Worm (Caenorhabditis elegans): ENCODE measurements around the gene clec-54.
A peak's percentile ranks its signal among the peaks of the same experiment; 100 is the strongest.

The clec-54 gene

ce11 chrV:14443471-14444015, 33.2 kb upstream of the clec-54 start:
- TF ChIP-seq ztf-23 (GFP tag; IDR thresholded peaks at IDR 0.05): peak; percentile 63
- 0 out of 2 replicates have a peak, but pooled peaks have one; percentile 14 for TF ChIP-seq tab-1 (GFP tag; IDR thresholded peaks at IDR 0.05)

- TF ChIP-seq flt-1 (GFP tag; IDR thresholded peaks at IDR 0.05) (no peak), ref-1 (GFP tag; conservative IDR thresholded peaks at IDR 0.05) (no peak), ztf-23 (GFP tag; IDR thresholded peaks at IDR 0.05) (no peak), med-1 (GFP tag; optimal IDR thresholded peaks at IDR 0.05; ENCODE audit: insufficient read depth) (no peak), klf-2 (GFP tag; conservative IDR thresholded peaks at IDR 0.05) (no peak), cog-1 (tag; optimal IDR thresholded peaks at IDR 0.05) (no peak), tab-1 (GFP tag; IDR thresholded peaks at IDR 0.05) (no peak), ztf-29 (GFP tag; IDR thresholded peaks at IDR 0.05) (no peak), T22C8.4 (GFP tag; IDR thresholded peaks at IDR 0.05) (no peak)
Observed at ce11 chrV:14446453-14446852, 30.2 kb upstream of the clec-54 start.

ce11 chrV:14447240-14447763, 29.4 kb upstream of the clec-54 start, which contains the start of the genes dlat-1 and fntb-1:
dlat-1 (minus strand) TSS chrV:14447290.
fntb-1 (plus strand) TSS chrV:14447651.
- TF ChIP-seq tab-1 (GFP tag; IDR thresholded peaks at IDR 0.05): no peak
- no peak for TF ChIP-seq klf-2 (GFP tag; conservative IDR thresholded peaks at IDR 0.05)
- TF ChIP-seq flt-1 (GFP tag; IDR thresholded peaks at IDR 0.05): no peak
- TF ChIP-seq cog-1 (tag; optimal IDR thresholded peaks at IDR 0.05): no peak
- no peak for TF ChIP-seq med-1 (GFP tag; optimal IDR thresholded peaks at IDR 0.05; ENCODE audit: insufficient read depth)
- TF ChIP-seq ztf-29 (GFP tag; IDR thresholded peaks at IDR 0.05): no peak
- TF ChIP-seq T22C8.4 (GFP tag; IDR thresholded peaks at IDR 0.05): no peak

ce11 chrV:14448669-14449068, 28.0 kb upstream of the clec-54 start:
- TF ChIP-seq T22C8.4 (GFP tag; IDR thresholded peaks at IDR 0.05): no peak

- TF ChIP-seq ztf-29 (GFP tag; IDR thresholded peaks at IDR 0.05) (no peak), T22C8.4 (GFP tag; IDR thresholded peaks at IDR 0.05) (no peak), ztf-23 (GFP tag; IDR thresholded peaks at IDR 0.05) (no peak), ref-1 (GFP tag; conservative IDR thresholded peaks at IDR 0.05) (no peak), med-1 (GFP tag; optimal IDR thresholded peaks at IDR 0.05; ENCODE audit: insufficient read depth) (no peak), cog-1 (tag; optimal IDR thresholded peaks at IDR 0.05) (no peak)
Observed at ce11 chrV:14449397-14449796, 27.3 kb upstream of the clec-54 start, which contains the start of gene F23B12.7. F23B12.7 (plus strand) TSS chrV:14449697.

ce11 chrV:14456626-14457025, 20.1 kb upstream of the clec-54 start, which contains the start of gene bmk-1:
bmk-1 (minus strand) TSS chrV:14456984.
- TF ChIP-seq ref-1 (GFP tag; conservative IDR thresholded peaks at IDR 0.05) (no peak), ztf-29 (GFP tag; IDR thresholded peaks at IDR 0.05) (no peak), cog-1 (tag; optimal IDR thresholded peaks at IDR 0.05) (no peak), flt-1 (GFP tag; IDR thresholded peaks at IDR 0.05) (no peak), ztf-23 (GFP tag; IDR thresholded peaks at IDR 0.05) (no peak), med-1 (GFP tag; optimal IDR thresholded peaks at IDR 0.05; ENCODE audit: insufficient read depth) (no peak), klf-2 (GFP tag; conservative IDR thresholded peaks at IDR 0.05) (no peak), T22C8.4 (GFP tag; IDR thresholded peaks at IDR 0.05) (no peak)

ce11 chrV:14457070-14457469, 19.6 kb upstream of the clec-54 start, which contains the start of gene coh-3:
coh-3 (plus strand) TSS chrV:14457422.
- TF ChIP-seq klf-2 (GFP tag; conservative IDR thresholded peaks at IDR 0.05): no peak

ce11 chrV:14460122-14460521, 16.6 kb upstream of the clec-54 start:
- TF ChIP-seq T22C8.4 (GFP tag; IDR thresholded peaks at IDR 0.05): no peak
- no peak for TF ChIP-seq ref-1 (GFP tag; conservative IDR thresholded peaks at IDR 0.05)
- no peak for TF ChIP-seq med-1 (GFP tag; optimal IDR thresholded peaks at IDR 0.05; ENCODE audit: insufficient read depth)
- no peak for TF ChIP-seq ztf-29 (GFP tag; IDR thresholded peaks at IDR 0.05)
- TF ChIP-seq cog-1 (tag; optimal IDR thresholded peaks at IDR 0.05): no peak
- no peak for TF ChIP-seq klf-2 (GFP tag; conservative IDR thresholded peaks at IDR 0.05)
- TF ChIP-seq ztf-23 (GFP tag; IDR thresholded peaks at IDR 0.05): no peak
- TF ChIP-seq flt-1 (GFP tag; IDR thresholded peaks at IDR 0.05): no peak
- TF ChIP-seq tab-1 (GFP tag; IDR thresholded peaks at IDR 0.05): no peak

ce11 chrV:14460615-14461102, 16.0 kb upstream of the clec-54 start, which contains the start of gene F08H9.2:
F08H9.2 (plus strand) TSS chrV:14460665.
- TF ChIP-seq ztf-29 (GFP tag; IDR thresholded peaks at IDR 0.05) (no peak), flt-1 (GFP tag; IDR thresholded peaks at IDR 0.05) (no peak), ztf-23 (GFP tag; IDR thresholded peaks at IDR 0.05) (no peak), cog-1 (tag; optimal IDR thresholded peaks at IDR 0.05) (no peak), ref-1 (GFP tag; conservative IDR thresholded peaks at IDR 0.05) (no peak), T22C8.4 (GFP tag; IDR thresholded peaks at IDR 0.05) (no peak), klf-2 (GFP tag; conservative IDR thresholded peaks at IDR 0.05) (no peak), tab-1 (GFP tag; IDR thresholded peaks at IDR 0.05) (no peak), med-1 (GFP tag; optimal IDR thresholded peaks at IDR 0.05; ENCODE audit: insufficient read depth) (no peak)

- TF ChIP-seq med-1 (GFP tag; optimal IDR thresholded peaks at IDR 0.05; ENCODE audit: insufficient read depth) (no peak), flt-1 (GFP tag; IDR thresholded peaks at IDR 0.05) (no peak), ref-1 (GFP tag; conservative IDR thresholded peaks at IDR 0.05) (no peak), ztf-23 (GFP tag; IDR thresholded peaks at IDR 0.05) (no peak), cog-1 (tag; optimal IDR thresholded peaks at IDR 0.05) (no peak), T22C8.4 (GFP tag; IDR thresholded peaks at IDR 0.05) (no peak), tab-1 (GFP tag; IDR thresholded peaks at IDR 0.05) (no peak), klf-2 (GFP tag; conservative IDR thresholded peaks at IDR 0.05) (no peak), ztf-29 (GFP tag; IDR thresholded peaks at IDR 0.05) (no peak)
Observed at ce11 chrV:14462653-14463052, 14.1 kb upstream of the clec-54 start.
